Worm (Caenorhabditis elegans): ENCODE measurements around the gene xbx-9.

DNA sequence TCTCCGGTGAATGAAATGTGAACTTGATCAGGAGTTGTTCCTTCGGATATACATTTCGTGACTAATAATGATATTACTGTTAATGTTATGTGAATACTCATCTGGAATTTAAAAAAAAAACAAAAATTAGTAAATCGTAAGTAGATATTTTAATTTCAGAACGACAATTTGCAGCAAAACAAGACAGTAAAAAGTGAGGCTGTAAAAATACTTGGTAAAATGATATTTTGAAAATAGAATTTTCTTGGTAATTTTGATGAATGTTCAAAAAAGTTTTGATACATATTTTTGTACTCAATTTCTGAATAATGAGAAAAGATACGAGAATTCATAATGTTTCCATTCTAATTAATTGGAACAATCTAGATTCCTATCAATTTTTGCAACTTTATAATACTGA, 25.7 kb downstream of the xbx-9 start, which contains the start of gene papl-1:
- TF ChIP-seq zag-1 (tag; optimal IDR thresholded peaks at IDR 0.05) (no peak), Y55F3AM.14 (GFP tag; optimal IDR thresholded peaks at IDR 0.05) (no peak), unc-62 (GFP tag; optimal IDR thresholded peaks at IDR 0.05) (no peak), sem-4 (tag; optimal IDR thresholded peaks at IDR 0.05) (no peak), ztf-1 (GFP tag; conservative IDR thresholded peaks at IDR 0.05) (no peak), egl-27 (tag; optimal IDR thresholded peaks at IDR 0.05) (no peak), R02D3.7 (tag; optimal IDR thresholded peaks at IDR 0.05) (no peak), nhr-11 (tag; optimal IDR thresholded peaks at IDR 0.05) (no peak), dmd-4 (tag; optimal IDR thresholded peaks at IDR 0.05) (no peak), snpc-4 (tag; optimal IDR thresholded peaks at IDR 0.05) (no peak)
